Worm (Caenorhabditis elegans): Measurements from ENCODE around the gene ugt-24.

ugt-24 gene

DNA sequence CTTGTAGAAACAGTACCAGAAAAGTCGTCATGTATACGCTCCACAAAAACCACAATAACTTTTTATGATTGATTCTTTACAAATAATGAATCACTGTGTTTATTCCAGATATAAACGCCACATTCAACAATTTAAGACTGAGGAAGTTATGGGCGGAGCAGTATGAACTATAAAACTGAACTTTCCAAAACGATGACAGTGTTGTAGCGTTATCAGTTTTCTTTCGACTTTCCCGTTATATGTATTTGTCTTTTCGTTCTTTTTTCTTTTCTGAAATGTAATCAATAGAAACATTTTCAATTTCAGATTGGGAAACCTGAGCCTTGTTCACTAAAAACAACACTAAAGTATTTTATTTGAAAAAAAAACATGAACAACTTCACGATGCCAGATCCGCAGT, 6.5 kb upstream of the ugt-24 start, which contains the start of gene C49A9.9:
C49A9.9 (plus strand) TSS at position 307 of the 400 bp plus-strand sequence.
- TF ChIP-seq F37B4.10 (GFP tag; IDR thresholded peaks at IDR 0.05): no peak
- TF ChIP-seq nhr-80 (tag; optimal IDR thresholded peaks at IDR 0.05): peak; percentile 40

DNA sequence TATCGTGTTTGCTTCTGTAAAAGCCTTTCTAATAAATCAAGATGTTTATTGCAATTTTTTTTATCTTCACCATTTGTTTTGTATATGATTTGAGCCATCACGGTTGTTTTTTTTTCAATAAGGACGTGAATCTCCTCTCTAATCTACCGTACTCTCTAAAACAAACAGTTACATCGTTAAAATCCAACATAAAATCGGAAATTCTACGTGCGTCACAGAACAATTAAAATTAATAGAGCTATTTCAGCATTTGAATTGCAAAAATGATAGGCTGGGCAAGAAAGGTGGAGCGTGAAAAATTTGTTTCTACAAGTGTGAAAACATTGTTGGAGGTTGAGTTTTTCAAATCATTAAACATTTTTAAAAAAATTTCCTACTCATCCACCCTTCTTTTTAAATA, 2.9 kb upstream of the ugt-24 start, which contains the start of gene C49A9.5:
C49A9.5 (plus strand) TSS at position 271 of the 400 bp plus-strand sequence.
- TF ChIP-seq B0261.1 (tag; optimal IDR thresholded peaks at IDR 0.05): no peak
- TF ChIP-seq mel-28 (tag; optimal IDR thresholded peaks at IDR 0.05; ENCODE audit: borderline replicate concordance): no peak
- TF ChIP-seq B0035.1 (tag; optimal IDR thresholded peaks at IDR 0.05): no peak
- no peak for TF ChIP-seq T26A5.8 (tag; optimal IDR thresholded peaks at IDR 0.05)
- TF ChIP-seq T07F8.4 (tag; optimal IDR thresholded peaks at IDR 0.05): no peak
- TF ChIP-seq cebp-2 (GFP tag; IDR thresholded peaks at IDR 0.05): no peak
- no peak for TF ChIP-seq lag-1 (GFP tag; IDR thresholded peaks at IDR 0.05)
- TF ChIP-seq Y56A3A.18 (GFP tag; IDR thresholded peaks at IDR 0.05): no peak
- no peak for TF ChIP-seq hlh-12 (tag; optimal IDR thresholded peaks at IDR 0.05)
- no peak for TF ChIP-seq Y53G8AR.9 (GFP tag; conservative IDR thresholded peaks at IDR 0.05)
- no peak for TF ChIP-seq sdz-38 (tag; optimal IDR thresholded peaks at IDR 0.05)
- no peak for TF ChIP-seq ztf-22 (GFP tag; optimal IDR thresholded peaks at IDR 0.05)
- TF ChIP-seq lin-35 (GFP tag; optimal IDR thresholded peaks at IDR 0.05): no peak
- no peak for TF ChIP-seq B0019.2 (GFP tag; conservative IDR thresholded peaks at IDR 0.05)
- TF ChIP-seq ekl-4 (GFP tag; IDR thresholded peaks at IDR 0.05): no peak
- no peak for TF ChIP-seq hsf-1 (GFP tag; IDR thresholded peaks at IDR 0.05)
- no peak for TF ChIP-seq K11D2.4 (GFP tag; IDR thresholded peaks at IDR 0.05)
- TF ChIP-seq F52B5.7 (tag; optimal IDR thresholded peaks at IDR 0.05): no peak
- no peak for TF ChIP-seq ceh-91 (GFP tag; IDR thresholded peaks at IDR 0.05)
- no peak for TF ChIP-seq nfya-2 (GFP tag; IDR thresholded peaks at IDR 0.05)

DNA sequence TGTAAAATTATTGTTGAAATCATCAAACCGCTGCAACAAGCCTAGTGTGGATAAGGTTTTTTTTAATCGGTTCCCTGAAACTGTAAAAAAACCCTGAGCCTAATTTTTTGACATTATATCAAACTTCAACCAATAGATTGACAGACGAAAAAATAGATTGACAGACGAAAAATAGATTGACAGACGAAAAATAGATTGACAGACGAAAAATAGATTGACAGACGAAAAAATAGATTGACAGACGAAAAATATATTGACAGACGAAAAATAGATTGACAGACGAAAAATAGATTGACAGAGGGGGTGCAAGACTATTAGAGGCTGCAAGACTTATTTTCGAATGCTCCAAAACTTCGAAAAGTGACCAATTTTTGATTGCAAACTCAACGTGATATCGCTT, 562 bp downstream of the ugt-24 start:
- TF ChIP-seq egrh-3 (GFP tag; IDR thresholded peaks at IDR 0.05) (peak; percentile 33; the same call in 1 of the 2 replicates), madf-3 (GFP tag; IDR thresholded peaks at IDR 0.05) (peak; percentile 70; the same call in 1 of the 2 replicates), Y53G8AR.9 (GFP tag; conservative IDR thresholded peaks at IDR 0.05) (0 out of 2 replicates have a peak, but pooled peaks have one; percentile 16), Y53F4B.3 (GFP tag; IDR thresholded peaks at IDR 0.05) (peak; percentile 96; the same call in 1 of the 2 replicates)

DNA sequence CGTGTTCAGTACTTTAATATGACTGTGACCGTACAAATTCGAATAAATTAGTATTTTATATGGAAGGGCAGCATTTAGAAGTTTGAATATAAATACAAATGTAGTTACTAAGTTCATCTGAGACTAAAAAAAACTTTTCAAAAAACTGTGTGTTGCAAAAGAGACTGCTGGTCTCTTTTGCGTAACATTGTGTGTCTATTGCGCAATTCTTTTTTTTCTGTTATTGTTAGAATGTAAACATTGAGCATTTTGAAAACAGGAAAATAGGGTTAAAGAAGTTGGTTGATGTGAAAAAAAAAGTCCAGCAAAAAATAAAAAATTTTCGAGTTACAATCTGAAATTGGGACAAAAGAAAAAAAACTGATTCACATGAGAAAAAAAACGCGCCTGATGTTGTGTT, 1.2 kb downstream of the ugt-24 start:
- TF ChIP-seq lin-54 (GFP tag; optimal IDR thresholded peaks at IDR 0.05) (no peak), ztf-22 (GFP tag; optimal IDR thresholded peaks at IDR 0.05) (no peak), cebp-1 (GFP tag; IDR thresholded peaks at IDR 0.05) (no peak), cebp-1 (tag; optimal IDR thresholded peaks at IDR 0.05) (peak; percentile 1)

DNA sequence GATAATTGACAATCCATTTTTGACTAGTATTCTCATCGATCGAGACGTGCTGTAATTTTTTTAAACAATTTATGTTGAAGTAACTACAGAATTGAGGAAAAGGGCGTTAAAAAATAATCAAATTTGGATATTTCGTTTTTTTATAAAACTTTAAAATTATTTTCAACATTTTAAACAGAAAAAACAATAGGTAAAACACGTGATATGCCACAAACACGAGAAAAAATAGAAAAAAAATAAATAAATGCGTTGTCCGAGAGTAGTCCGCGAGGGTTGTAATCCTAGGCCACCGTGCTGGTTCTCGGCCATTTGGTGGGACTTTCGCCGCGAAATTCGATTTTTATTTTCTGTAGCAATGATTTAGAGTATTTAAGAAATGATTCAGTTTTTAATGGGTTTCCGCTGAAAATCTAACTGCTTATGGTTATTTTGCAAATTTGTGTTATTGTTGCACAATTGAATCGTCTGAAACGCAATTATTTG, 4.2 kb downstream of the ugt-24 start, which contains the start of gene C49A9.10:
C49A9.10 (minus strand) TSS at position 51 of the 483 bp plus-strand sequence.
- TF ChIP-seq nhr-179 (tag; optimal IDR thresholded peaks at IDR 0.05): no peak
- 0 out of 2 replicates have a peak, but pooled peaks have one; percentile 37 for TF ChIP-seq ceh-91 (GFP tag; IDR thresholded peaks at IDR 0.05)
- TF ChIP-seq chd-7 (tag; optimal IDR thresholded peaks at IDR 0.05): no peak
- 0 out of 2 replicates have a peak, but pooled peaks have one; percentile 49 for TF ChIP-seq Y53G8AR.9 (GFP tag; conservative IDR thresholded peaks at IDR 0.05)
- TF ChIP-seq lin-35 (GFP tag; optimal IDR thresholded peaks at IDR 0.05): peak in 2 of 3 experiments; percentile 45 to 93
- TF ChIP-seq bed-2 (GFP tag; IDR thresholded peaks at IDR 0.05): peak; percentile 83
- no peak for TF ChIP-seq Y79H2A.3 (GFP tag; conservative IDR thresholded peaks at IDR 0.05)
- peak; percentile 57; the same call in 1 of the 2 replicates for TF ChIP-seq attf-6 (GFP tag; IDR thresholded peaks at IDR 0.05)
- TF ChIP-seq tlf-1 (GFP tag; optimal IDR thresholded peaks at IDR 0.05): peak; percentile 68
- peak; percentile 20 for TF ChIP-seq somi-1 (GFP tag; optimal IDR thresholded peaks at IDR 0.05)
- TF ChIP-seq lag-1 (GFP tag; IDR thresholded peaks at IDR 0.05): no peak
- TF ChIP-seq hrde-1 (tag; optimal IDR thresholded peaks at IDR 0.05; ENCODE audit: borderline replicate concordance): peak; percentile 40
- TF ChIP-seq hlh-12 (tag; optimal IDR thresholded peaks at IDR 0.05): no peak
- TF ChIP-seq F37B4.10 (GFP tag; IDR thresholded peaks at IDR 0.05): no peak
- TF ChIP-seq F52B5.7 (tag; optimal IDR thresholded peaks at IDR 0.05): no peak
- no peak for TF ChIP-seq nfya-2 (GFP tag; IDR thresholded peaks at IDR 0.05)
- peak; percentile 60 for TF ChIP-seq akir-1 (GFP tag; optimal IDR thresholded peaks at IDR 0.05)
- TF ChIP-seq ztf-26 (tag; optimal IDR thresholded peaks at IDR 0.05): peak; percentile 22
- peak; percentile 49 for TF ChIP-seq attf-5 (GFP tag; optimal IDR thresholded peaks at IDR 0.05)
- TF ChIP-seq rec-8 (tag; optimal IDR thresholded peaks at IDR 0.05): peak; percentile 22 to 89
- TF ChIP-seq ztf-6 (GFP tag; IDR thresholded peaks at IDR 0.05): no peak
